Fruit fly (Drosophila melanogaster) whole organism, pupa: ENCODE results near the gene Yip1d1.

ENCODE experiments used
- CG13204 ChIP-seq: fragments of 200-800 bp; sonication (Bioruptor generic); optimal IDR thresholded peaks from 2 replicates; lab custom pipeline; 2018; ENCODE audit warnings: missing biosample characterization, mild to moderate bottlenecking, missing genetic modification characterization, moderate library complexity
- CG4496 ChIP-seq: fragments of 200-800 bp; sonication (Bioruptor generic); IDR thresholded peaks from 3 replicates; pipeline ENCODE4 v1.3.6; 2022; ENCODE audit warnings: missing biosample characterization, missing genetic modification characterization
- CG8159 ChIP-seq: fragments of 200-800 bp; sonication (Bioruptor generic); optimal IDR thresholded peaks from 3 replicates; lab custom pipeline; 2018; ENCODE audit warnings: missing biosample characterization, mild to moderate bottlenecking, missing genetic modification characterization, moderate library complexity
- CG8301 ChIP-seq: fragments of 200-800 bp; sonication (Bioruptor generic); optimal IDR thresholded peaks from 2 replicates; lab custom pipeline; 2018; ENCODE audit warnings: missing biosample characterization, mild to moderate bottlenecking, missing genetic modification characterization
- EcR ChIP-seq: fragments of 200-800 bp; sonication (Bioruptor generic); optimal IDR thresholded peaks from 3 replicates; lab custom pipeline; 2019; ENCODE audit warnings: missing biosample characterization, missing genetic modification characterization, mild to moderate bottlenecking, moderate library complexity, missing genetic modification reagents
- Pif1B ChIP-seq: fragments of 200-800 bp; sonication (Bioruptor generic); optimal IDR thresholded peaks from 3 replicates; lab custom pipeline; 2016; ENCODE audit warnings: missing biosample characterization, missing genetic modification characterization

DNA sequence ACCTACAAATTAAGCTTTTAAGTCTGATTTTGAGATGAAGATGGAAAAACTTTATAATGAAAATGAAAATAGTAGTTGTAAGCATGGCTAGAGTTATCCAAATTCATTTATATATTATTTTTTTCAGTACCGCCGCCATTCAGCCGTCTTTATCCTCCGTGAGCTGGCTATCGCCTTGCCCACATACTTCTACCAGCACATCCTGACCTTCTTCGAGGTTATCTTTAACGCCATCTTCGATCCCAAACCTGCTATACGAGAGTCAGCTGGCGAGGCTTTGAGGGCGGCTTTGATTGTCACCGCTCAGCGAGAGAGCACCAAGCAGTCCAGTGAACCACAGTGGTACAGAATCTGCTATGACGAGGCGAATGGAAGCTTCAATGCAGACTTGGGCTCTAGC lies 4.9 kb upstream of the Yip1d1 start:
- no peak for TF ChIP-seq EcR (GFP tag; lab: Kevin White, UChicago)
- TF ChIP-seq CG13204 (GFP tag; lab: Kevin White, UChicago), result no peak
- no peak for TF ChIP-seq CG4496 (GFP tag; lab: Robert Waterston, UW)
- TF ChIP-seq CG8159 (tag; lab: Kevin White, UChicago), result no peak
- TF ChIP-seq Pif1B (GFP tag; lab: Kevin White, UChicago), result no peak
- TF ChIP-seq CG8301 (tag; lab: Kevin White, UChicago), result no peak
